Fruit fly (Drosophila melanogaster) whole organism, embryonic: ENCODE results near the gene Cfp1.
A peak's percentile ranks its signal among the peaks of the same experiment; 100 is the strongest.

Experiments
- Blimp-1 ChIP-seq: fragments of 200-800 bp; sonication (Bioruptor generic); optimal IDR thresholded peaks from 3 replicates; lab custom pipeline; 2018; ENCODE audit warnings: missing biosample characterization, missing genetic modification characterization, mild to moderate bottlenecking, moderate library complexity, missing genetic modification reagents
- CG10321 ChIP-seq: fragments of 200-800 bp; sonication (Bioruptor generic); IDR thresholded peaks from 2 replicates; pipeline ENCODE4 v1.3.6; 2022; ENCODE audit warnings: missing biosample characterization, missing genetic modification characterization
- CG11696 ChIP-seq: fragments of 200-800 bp; sonication (Bioruptor generic); IDR thresholded peaks from 2 replicates; pipeline ENCODE4 v1.3.6; 2022; ENCODE audit warnings: missing biosample characterization, missing genetic modification characterization
- CG12942 ChIP-seq: fragments of 200-800 bp; sonication (Bioruptor generic); optimal IDR thresholded peaks from 3 replicates; lab custom pipeline; 2016; ENCODE audit warnings: missing biosample characterization, missing genetic modification characterization
- CG14050 ChIP-seq: fragments of 200-800 bp; sonication (Bioruptor generic); IDR thresholded peaks from 3 replicates; pipeline ENCODE4 v1.3.6; 2022; ENCODE audit warnings: missing biosample characterization, missing genetic modification characterization
- CG14441 ChIP-seq: fragments of 200-800 bp; sonication (Bioruptor generic); IDR thresholded peaks from 2 replicates; pipeline ENCODE4 v1.3.6; 2022; ENCODE audit warnings: missing biosample characterization, missing genetic modification characterization
- CG14710 ChIP-seq: fragments of 200-800 bp; sonication (Bioruptor generic); optimal IDR thresholded peaks from 3 replicates; lab custom pipeline; 2019; ENCODE audit warnings: missing biosample characterization, mild to moderate bottlenecking, missing genetic modification characterization, moderate library complexity
- CG15269 ChIP-seq: fragments of 200-800 bp; sonication (Bioruptor generic); optimal IDR thresholded peaks from 2 replicates; lab custom pipeline; 2018; ENCODE audit warnings: missing biosample characterization, mild to moderate bottlenecking, missing genetic modification characterization, moderate library complexity
- CG16813 ChIP-seq: fragments of 200-800 bp; sonication (Bioruptor generic); IDR thresholded peaks from 3 replicates; pipeline ENCODE4 v1.3.6; 2022; ENCODE audit warnings: missing biosample characterization, missing genetic modification characterization; ENCODE audit not compliant: partially characterized antibody
- CG1832 ChIP-seq: fragments of 200-800 bp; sonication (Bioruptor generic); optimal IDR thresholded peaks from 2 replicates; lab custom pipeline; 2017; ENCODE audit warnings: missing biosample characterization, mild to moderate bottlenecking, missing genetic modification characterization, inconsistent platforms
- CG18619 ChIP-seq: fragments of 200-800 bp; sonication (Bioruptor generic); optimal IDR thresholded peaks from 3 replicates; lab custom pipeline; 2017; ENCODE audit warnings: missing biosample characterization, mild to moderate bottlenecking, missing genetic modification characterization
- CG3065 ChIP-seq: fragments of 200-800 bp; sonication (Bioruptor generic); optimal IDR thresholded peaks from 2 replicates; lab custom pipeline; 2016; ENCODE audit warnings: missing biosample characterization, missing genetic modification characterization
- CG42726 ChIP-seq: fragments of 200-800 bp; sonication (Bioruptor generic); IDR thresholded peaks from 2 replicates; pipeline ENCODE4 v1.3.6; 2022; ENCODE audit warnings: missing biosample characterization, missing genetic modification characterization; ENCODE audit not compliant: partially characterized antibody
- CG43689 ChIP-seq: fragments of 200-800 bp; sonication (Bioruptor generic); IDR thresholded peaks from 2 replicates; pipeline ENCODE4 v1.3.6; 2022; ENCODE audit warnings: missing biosample characterization, missing genetic modification characterization
- CG5953 ChIP-seq: fragments of 200-800 bp; sonication (Bioruptor generic); IDR thresholded peaks from 2 replicates; pipeline ENCODE4 v1.3.6; 2022; ENCODE audit warnings: missing biosample characterization, missing genetic modification characterization
- CG7786 ChIP-seq: fragments of 200-800 bp; sonication (Bioruptor generic); optimal IDR thresholded peaks from 2 replicates; lab custom pipeline; 2016; ENCODE audit warnings: missing biosample characterization, missing genetic modification characterization
- CG8924 ChIP-seq: fragments of 200-800 bp; optimal IDR thresholded peaks from 3 replicates; lab custom pipeline; 2019; ENCODE audit warnings: missing biosample characterization, mild to moderate bottlenecking, missing genetic modification characterization, moderate library complexity
- D19B ChIP-seq: fragments of 200-800 bp; sonication (Bioruptor generic); optimal IDR thresholded peaks from 2 replicates; lab custom pipeline; 2017; ENCODE audit warnings: missing biosample characterization, mild to moderate bottlenecking, missing genetic modification characterization
- Dek ChIP-seq: fragments of 200-800 bp; sonication (Bioruptor generic); optimal IDR thresholded peaks from 3 replicates; lab custom pipeline; 2019; ENCODE audit warnings: missing biosample characterization, mild to moderate bottlenecking, missing genetic modification characterization, moderate library complexity
- Dfd ChIP-seq, 2 experiments: fragments of >200 bp; optimal IDR thresholded peaks; 2 replicates each; lab custom pipeline; 2017; ENCODE audit warnings: missing biosample characterization in 2 of 2, missing genetic modification characterization in 2 of 2
- Drgx ChIP-seq: fragments of 200-800 bp; sonication (Bioruptor generic); IDR thresholded peaks from 2 replicates; pipeline ENCODE4 v1.3.6; 2022; ENCODE audit warnings: missing biosample characterization, missing genetic modification characterization
- Lpt ChIP-seq: fragments of >200 bp; optimal IDR thresholded peaks from 2 replicates; lab custom pipeline; 2018; ENCODE audit warnings: missing biosample characterization, missing genetic modification characterization
- Med ChIP-seq: fragments of 200-800 bp; sonication (Bioruptor generic); peaks from one replicate; lab custom pipeline; 2016; ENCODE audit warnings: missing biosample characterization, missing genetic modification characterization, mild to moderate bottlenecking, inconsistent platforms, moderate library complexity
- NfI ChIP-seq: fragments of 200-800 bp; sonication (Bioruptor generic); optimal IDR thresholded peaks from 3 replicates; lab custom pipeline; 2018; ENCODE audit warnings: missing biosample characterization, mild to moderate bottlenecking, missing genetic modification characterization, moderate library complexity
- Rx ChIP-seq: fragments of 200-800 bp; sonication (Bioruptor generic); IDR thresholded peaks from 2 replicates; pipeline ENCODE4 v1.3.6; 2022; ENCODE audit warnings: missing biosample characterization, missing genetic modification characterization
- Trl ChIP-seq, 3 experiments: fragments of >200 bp in 2 of 3; fragments of 200-800 bp in 1 of 3; sonication (Bioruptor generic) in 1 of 3; optimal IDR thresholded peaks; 2 replicates in 1 of 3; 3 replicates in 2 of 3; lab custom pipeline; 2016 to 2017; ENCODE audit warnings: missing biosample characterization in 1 of 3, missing genetic modification characterization in 1 of 3
- YL-1 ChIP-seq: fragments of 200-800 bp; sonication (Bioruptor generic); optimal IDR thresholded peaks from 3 replicates; lab custom pipeline; 2017; ENCODE audit warnings: missing biosample characterization, mild to moderate bottlenecking, missing genetic modification characterization
- ci ChIP-seq: fragments of 200-800 bp; sonication (Bioruptor generic); IDR thresholded peaks from 3 replicates; pipeline ENCODE4 v1.3.6; 2022; ENCODE audit warnings: missing biosample characterization, missing genetic modification characterization
- crol ChIP-seq: fragments of 200-800 bp; sonication (Bioruptor generic); IDR thresholded peaks from 2 replicates; pipeline ENCODE4 v1.3.6; 2022; ENCODE audit warnings: missing biosample characterization, missing genetic modification characterization
- cwo ChIP-seq: fragments of 200-800 bp; sonication (Bioruptor generic); optimal IDR thresholded peaks from 3 replicates; lab custom pipeline; 2017; ENCODE audit warnings: missing biosample characterization, missing genetic modification characterization, mild to moderate bottlenecking, moderate library complexity, missing genetic modification reagents
- dati ChIP-seq: fragments of 200-800 bp; sonication (Bioruptor generic); IDR thresholded peaks from 2 replicates; pipeline ENCODE4 v1.3.6; 2022; ENCODE audit warnings: missing biosample characterization, missing genetic modification characterization
- fru ChIP-seq: fragments of >200 bp; optimal IDR thresholded peaks from 2 replicates; lab custom pipeline; 2017
- gce ChIP-seq: fragments of 200-800 bp; sonication (Bioruptor generic); IDR thresholded peaks from 3 replicates; pipeline ENCODE4 v1.3.6; 2022; ENCODE audit warnings: missing biosample characterization, missing genetic modification characterization
- hkb ChIP-seq, 2 experiments: fragments of 200-800 bp in 1 of 2; fragments of >200 bp in 1 of 2; sonication (Bioruptor generic) in 1 of 2; IDR thresholded peaks in 1 of 2; optimal IDR thresholded peaks in 1 of 2; 2 replicates each; pipeline versions ENCODE4 v1.3.6 to Lab custom; 2017 to 2022; ENCODE audit warnings: missing biosample characterization in 1 of 2, missing genetic modification characterization in 1 of 2
- kay ChIP-seq: fragments of 200-800 bp; sonication (Bioruptor generic); optimal IDR thresholded peaks from 2 replicates; lab custom pipeline; 2016; ENCODE audit warnings: missing biosample characterization, missing genetic modification characterization
- lbe ChIP-seq: fragments of 200-800 bp; sonication (Bioruptor generic); optimal IDR thresholded peaks from 2 replicates; lab custom pipeline; 2016; ENCODE audit warnings: missing biosample characterization, mild to moderate bottlenecking, missing genetic modification characterization
- otp ChIP-seq: fragments of 200-800 bp; sonication (Bioruptor generic); IDR thresholded peaks from 3 replicates; pipeline ENCODE4, ENCODE4 v1.3.6; 2022; ENCODE audit warnings: missing biosample characterization, missing genetic modification characterization
- rib ChIP-seq: fragments of 200-800 bp; sonication (Bioruptor generic); IDR thresholded peaks from 2 replicates; pipeline ENCODE4 v1.3.6; 2022; ENCODE audit warnings: missing biosample characterization, missing genetic modification characterization
- row ChIP-seq: fragments of 200-800 bp; sonication (Bioruptor generic); IDR thresholded peaks from 3 replicates; pipeline ENCODE4 v1.3.6; 2022; ENCODE audit warnings: missing biosample characterization, missing genetic modification characterization
- salm ChIP-seq: fragments of 200-800 bp; sonication (Bioruptor generic); optimal IDR thresholded peaks from 2 replicates; lab custom pipeline; 2018; ENCODE audit warnings: missing biosample characterization, mild to moderate bottlenecking, missing genetic modification characterization
- sd ChIP-seq: fragments of 200-800 bp; sonication (Bioruptor generic); optimal IDR thresholded peaks from 3 replicates; lab custom pipeline; 2018; ENCODE audit warnings: missing biosample characterization, mild to moderate bottlenecking, missing genetic modification characterization, moderate library complexity
- sens ChIP-seq: fragments of 200-800 bp; sonication (Bioruptor generic); peaks from one replicate; lab custom pipeline; 2016; ENCODE audit warnings: missing biosample characterization, missing genetic modification characterization
- slp2 ChIP-seq: fragments of 200-800 bp; sonication (Bioruptor generic); optimal IDR thresholded peaks from 2 replicates; lab custom pipeline; 2016; ENCODE audit warnings: missing biosample characterization, missing genetic modification characterization
- tap ChIP-seq: fragments of 200-800 bp; optimal IDR thresholded peaks from 3 replicates; lab custom pipeline; 2019; ENCODE audit warnings: missing biosample characterization, mild to moderate bottlenecking, missing genetic modification characterization, moderate library complexity
- ttk ChIP-seq: fragments of 200-800 bp; sonication (Bioruptor generic); IDR thresholded peaks from 2 replicates; pipeline ENCODE4 v2.1.2; 2022; ENCODE audit warnings: missing biosample characterization, missing genetic modification characterization
- zen ChIP-seq: fragments of 200-800 bp; sonication (Bioruptor generic); optimal IDR thresholded peaks from 3 replicates; lab custom pipeline; 2018; ENCODE audit warnings: missing biosample characterization, mild to moderate bottlenecking, missing genetic modification characterization, moderate library complexity

Cfp1 gene

DNA sequence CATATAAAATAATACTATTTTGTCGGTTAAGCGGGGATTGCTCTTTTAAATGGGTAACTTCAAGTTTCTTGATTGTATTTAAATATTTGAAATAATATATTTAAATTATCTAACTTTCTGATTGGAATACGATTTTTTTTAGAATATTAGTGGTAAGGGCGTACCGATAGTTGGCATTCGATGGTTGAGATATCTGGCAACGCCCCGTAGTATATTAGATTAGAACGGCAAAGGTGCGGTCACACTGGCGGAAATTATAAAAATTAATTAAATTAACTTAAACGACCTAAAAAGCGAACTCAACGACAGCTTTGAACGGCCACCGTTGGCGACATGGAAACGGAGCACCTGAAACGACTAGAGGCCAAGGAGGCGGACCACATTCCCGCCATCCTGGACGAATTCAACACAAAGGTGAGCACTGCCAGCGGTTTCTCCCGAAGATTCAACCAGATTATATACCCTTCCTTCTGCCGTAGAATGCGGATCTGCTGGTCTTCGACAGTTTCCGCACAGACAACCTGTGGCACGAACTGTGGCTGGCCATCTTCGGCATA is 16.7 kb downstream of the Cfp1 start, which contains the start of gene ric8a (continued):
- TF ChIP-seq YL-1 (GFP tag; lab: Kevin White, UChicago) (peak; percentile 37), gce (GFP tag; lab: Robert Waterston, UW) (no peak), zen (tag; lab: Kevin White, UChicago) (peak; percentile 68), CG14710 (peak; percentile 67)

DNA sequence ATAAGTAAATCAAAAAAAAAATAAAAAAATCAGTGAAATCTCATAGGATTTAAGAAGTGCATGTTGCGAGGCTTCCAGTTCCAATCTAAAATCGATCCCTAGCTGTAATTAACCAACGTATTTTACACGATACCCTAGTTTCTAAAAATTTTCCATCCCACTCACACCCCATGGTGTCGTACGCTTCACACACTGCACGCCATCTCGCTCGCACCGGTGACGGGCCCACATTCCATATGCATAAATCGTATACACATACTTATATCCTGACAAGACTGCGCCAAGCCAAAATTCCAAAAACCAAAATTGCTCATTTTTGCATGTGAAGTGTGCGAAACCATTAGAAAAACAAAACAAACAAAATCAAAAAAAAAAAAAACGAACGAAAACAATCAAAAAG is 17.7 kb downstream of the Cfp1 start:
- TF ChIP-seq NfI (GFP tag; lab: Kevin White, UChicago): no peak
- TF ChIP-seq CG7786 (GFP tag; lab: Kevin White, UChicago): no peak
- TF ChIP-seq CG1832 (GFP tag; lab: Kevin White, UChicago): peak; percentile 65
- peak; percentile 24 for TF ChIP-seq sens (GFP tag; lab: Kevin White, UChicago)
- no peak for TF ChIP-seq slp2 (GFP tag; lab: Kevin White, UChicago)
- no peak for TF ChIP-seq Rx
- TF ChIP-seq D19B (GFP tag; lab: Kevin White, UChicago): peak; percentile 60
- peak; percentile 61 for TF ChIP-seq CG10321 (GFP tag; lab: Robert Waterston, UW)
- TF ChIP-seq sd (tag; lab: Kevin White, UChicago): peak; percentile 79
- no peak for TF ChIP-seq Dek (tag; lab: Kevin White, UChicago)
- 0 out of 3 replicates have a peak, but pooled peaks have one; percentile 15 for TF ChIP-seq row (GFP tag; lab: Robert Waterston, UW)
- TF ChIP-seq CG3065 (GFP tag; lab: Kevin White, UChicago): no peak
- no peak for TF ChIP-seq CG16813 (GFP tag; lab: Robert Waterston, UW)
- TF ChIP-seq, all 482 proteins: peak for 6

DNA sequence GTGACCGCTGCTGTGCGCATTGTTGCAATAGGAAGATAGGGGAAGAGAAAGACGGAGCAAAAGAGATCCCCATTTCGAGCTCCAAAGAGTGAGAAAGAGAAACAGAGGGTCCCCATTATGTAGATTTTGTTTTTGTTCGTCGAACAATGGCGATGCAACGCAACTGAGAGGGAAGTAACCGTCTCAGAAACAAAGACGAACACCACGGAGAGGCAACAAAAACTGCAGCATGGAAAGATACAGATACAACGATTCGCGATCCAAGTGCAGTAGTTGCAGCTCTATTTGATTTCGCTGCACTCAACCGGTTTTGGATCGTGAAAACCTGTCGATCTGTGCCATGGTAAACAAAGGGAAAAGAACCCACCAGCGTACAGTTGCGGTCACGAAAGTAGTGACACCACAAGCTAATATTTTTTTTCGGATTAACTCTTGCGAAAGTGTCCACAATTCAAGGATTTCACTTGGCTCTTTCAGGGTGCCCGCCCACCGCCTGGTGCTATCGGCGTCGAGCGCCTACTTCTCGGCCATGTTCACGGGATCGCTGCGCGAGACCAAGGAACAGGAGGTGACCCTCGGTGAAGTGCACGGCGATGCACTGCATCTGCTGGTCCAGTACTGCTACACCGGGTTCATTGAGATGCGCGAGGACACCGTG is 20.6 kb downstream of the Cfp1 start:
- TF ChIP-seq CG11696 (GFP tag; lab: Robert Waterston, UW) (peak; percentile 68), lbe (GFP tag; lab: Kevin White, UChicago) (no peak), Med (GFP tag; lab: Kevin White, UChicago) (peak; percentile 70), otp (GFP tag; lab: Robert Waterston, UW) (0 out of 3 replicates have a peak, but pooled peaks have one; percentile 12), rib (GFP tag; lab: Robert Waterston, UW) (no peak), ttk (GFP tag; lab: Robert Waterston, UW) (0 out of 2 replicates have a peak, but pooled peaks have one; percentile 12), CG15269 (no peak), tap (no peak), Lpt (GFP tag; lab: Kevin White, UChicago) (no peak), Drgx (GFP tag; lab: Robert Waterston, UW) (peak; percentile 65), CG12942 (GFP tag; lab: Kevin White, UChicago) (no peak), Rx (no peak), cwo (GFP tag; lab: Kevin White, UChicago) (no peak), dati (GFP tag; lab: Robert Waterston, UW) (0 out of 2 replicates have a peak, but pooled peaks have one; percentile 16), CG18619 (GFP tag; lab: Kevin White, UChicago) (no peak), CG5953 (peak; percentile 56; the same call in 1 of the 2 replicates), hkb (optimal IDR thresholded peaks at IDR 0.05; lab: Kevin White, UChicago) (no peak), hkb (GFP tag; IDR thresholded peaks at IDR 0.05; lab: Robert Waterston, UW) (0 out of 2 replicates have a peak, but pooled peaks have one; percentile 21), kay (GFP tag; lab: Kevin White, UChicago) (no peak), Trl (optimal IDR thresholded peaks at IDR 0.05; lab: Kevin White, UChicago) (peak in 1 of 2 experiments; percentile 29), Trl (GFP tag; optimal IDR thresholded peaks at IDR 0.05; lab: Kevin White, UChicago) (no peak), salm (tag; lab: Kevin White, UChicago) (no peak), CG42726 (GFP tag; lab: Robert Waterston, UW) (no peak), ci (GFP tag; lab: Robert Waterston, UW) (peak; percentile 63; the same call in 2 of the 3 replicates), Dfd (GFP tag; optimal IDR thresholded peaks at IDR 0.05; lab: Kevin White, UChicago) (no peak), CG8924 (no peak), fru (lab: Kevin White, UChicago) (no peak), CG14050 (no peak), CG14441 (GFP tag; lab: Robert Waterston, UW) (0 out of 2 replicates have a peak, but pooled peaks have one; percentile 17), crol (GFP tag; lab: Robert Waterston, UW) (no peak), Blimp-1 (GFP tag; lab: Kevin White, UChicago) (no peak), CG43689 (GFP tag; lab: Robert Waterston, UW) (no peak)
